Worm (Caenorhabditis elegans) whole organism, L1 larva: Measurements from ENCODE around the gene srw-134.

Source experiments
- dpl-1 ChIP-seq, 3 experiments: fragments of 150-350 bp in 2 of 3; sonication (generic microtip) in 1 of 3; optimal IDR thresholded peaks; 2 replicates each; lab custom pipeline; 2014 to 2017; ENCODE audit warnings: missing biosample characterization in 3 of 3, missing genetic modification characterization in 3 of 3, missing genetic modification reagents in 3 of 3
- nhr-85 ChIP-seq: sonication (generic microtip); peaks from one replicate; lab custom pipeline; 2016; ENCODE audit warnings: missing genetic modification characterization, inconsistent platforms, missing compliant biosample characterization
- pag-3 ChIP-seq: sonication (generic microtip); optimal IDR thresholded peaks from 2 replicates; lab custom pipeline; 2017; ENCODE audit warnings: missing genetic modification characterization, mild to moderate bottlenecking, missing compliant biosample characterization, antibody characterized with exemption, borderline replicate concordance; ENCODE audit not compliant: insufficient read depth
- pqm-1 ChIP-seq: sonication (generic microtip); optimal IDR thresholded peaks from 3 replicates; lab custom pipeline; 2017; ENCODE audit warnings: missing biosample characterization, missing genetic modification characterization
- sox-4 ChIP-seq: sonication (generic microtip); optimal IDR thresholded peaks from 2 replicates; lab custom pipeline; 2016; ENCODE audit warnings: missing genetic modification characterization, missing compliant biosample characterization
- zag-1 ChIP-seq: fragments of 150-350 bp; optimal IDR thresholded peaks from 2 replicates; lab custom pipeline; 2014; ENCODE audit warnings: missing biosample characterization, missing genetic modification characterization

ce11 chrV:4094740-4095139 lies 17.7 kb downstream of the srw-134 start, which contains the start of gene nhr-181:
- TF ChIP-seq sox-4 (tag; lab: Kevin White, UChicago): no peak
- TF ChIP-seq dpl-1 (GFP tag; optimal IDR thresholded peaks at IDR 0.05; lab: Kevin White, UChicago): no peak
- TF ChIP-seq pqm-1: no peak
- TF ChIP-seq nhr-85 (tag; lab: Kevin White, UChicago): no peak
- no peak for TF ChIP-seq pag-3 (tag; lab: Kevin White, UChicago)
- no peak for TF ChIP-seq zag-1 (tag; lab: Kevin White, UChicago)
